Fruit fly (Drosophila melanogaster): ENCODE data around the gene CheA87a.

CheA87a gene

DNA sequence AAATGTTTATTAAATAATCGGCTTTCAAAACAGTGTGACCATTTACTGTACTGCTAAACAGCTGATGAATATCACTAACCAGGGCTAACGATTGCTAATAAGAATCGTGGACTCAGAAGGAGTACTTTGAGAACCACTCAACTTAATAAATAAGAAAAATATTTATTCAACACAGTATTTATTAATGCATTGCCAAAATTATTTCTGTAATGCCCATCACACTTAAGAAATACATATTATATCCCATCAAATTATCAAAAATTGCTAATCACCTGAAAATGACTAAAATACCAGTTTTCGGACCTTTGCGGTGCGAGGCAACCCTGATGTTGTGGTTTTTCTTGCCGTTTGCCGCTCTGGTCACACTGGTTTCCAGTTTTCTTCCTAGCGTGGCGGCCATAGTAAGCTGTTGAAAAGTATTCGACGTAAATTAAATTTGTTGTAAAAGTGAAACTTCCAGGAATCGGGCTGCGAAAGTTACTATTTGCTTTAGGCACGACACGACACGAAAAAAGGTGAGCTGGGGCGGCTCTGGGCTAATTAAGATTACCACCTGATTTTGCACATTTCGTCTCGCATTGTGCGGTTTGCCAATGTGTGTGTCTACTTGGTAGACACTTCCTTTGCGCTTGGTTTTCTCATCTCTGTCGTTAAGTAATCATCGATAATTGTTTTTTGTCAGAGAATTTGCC is 12.4 kb downstream of the CheA87a start, which contains the start of the genes mRpS21 and Droj2 (continued):
- TF ChIP-seq CG1603 (tag; optimal IDR thresholded peaks at IDR 0.05) (peak; percentile 24), crc (GFP tag; optimal IDR thresholded peaks at IDR 0.05) (peak; percentile 6), row (GFP tag; IDR thresholded peaks at IDR 0.05) (peak; percentile 88), CG9876 (GFP tag; optimal IDR thresholded peaks at IDR 0.05) (no peak), BtbVII (GFP tag; optimal IDR thresholded peaks at IDR 0.05) (no peak), D19A (tag; optimal IDR thresholded peaks at IDR 0.05) (peak; percentile 20), CG9215 (GFP tag; IDR thresholded peaks at IDR 0.05) (no peak; the same call in 1 of the 2 replicates), tup (GFP tag; optimal IDR thresholded peaks at IDR 0.05) (no peak), CG1602 (GFP tag; optimal IDR thresholded peaks at IDR 0.05) (peak; percentile 9), Dref (GFP tag; IDR thresholded peaks at IDR 0.05) (0 out of 2 replicates have a peak, but pooled peaks have one; percentile 28), CG7928 (GFP tag; optimal IDR thresholded peaks at IDR 0.05) (peak; percentile 89), CG13424 (tag; optimal IDR thresholded peaks at IDR 0.05) (peak; percentile 78), Hr51 (GFP tag; optimal IDR thresholded peaks at IDR 0.05) (peak; percentile 42 to 51), CG15696 (tag; optimal IDR thresholded peaks at IDR 0.05) (peak; percentile 57), CG11696 (GFP tag; IDR thresholded peaks at IDR 0.05) (peak; percentile 55; the same call in 1 of the 2 replicates), CG12391 (tag; optimal IDR thresholded peaks at IDR 0.05) (peak; percentile 71), amos (GFP tag; IDR thresholded peaks at IDR 0.05; ENCODE audit: partially characterized antibody) (peak; percentile 28; the same call in 1 of the 2 replicates), Fer1 (GFP tag; optimal IDR thresholded peaks at IDR 0.05) (peak; percentile 45), CG10979 (tag; optimal IDR thresholded peaks at IDR 0.05) (peak; percentile 38), CG33557 (GFP tag; optimal IDR thresholded peaks at IDR 0.05) (peak; percentile 44), CG14014 (GFP tag; IDR thresholded peaks at IDR 0.05) (peak; percentile 43; the same call in 1 of the 2 replicates), CG3847 (GFP tag; IDR thresholded peaks at IDR 0.05) (peak; percentile 81), CG12769 (tag; optimal IDR thresholded peaks at IDR 0.05) (peak; percentile 55), Sin3A (optimal IDR thresholded peaks at IDR 0.05) (peak; percentile 86), CG11456 (GFP tag; IDR thresholded peaks at IDR 0.05) (0 out of 3 replicates have a peak, but pooled peaks have one; percentile 32), tll (GFP tag; optimal IDR thresholded peaks at IDR 0.05) (peak in 1 of 2 experiments; percentile 28), prd (optimal IDR thresholded peaks at IDR 0.05) (no peak), prd (GFP tag; IDR thresholded peaks at IDR 0.05) (peak; percentile 61), CG32532 (GFP tag; IDR thresholded peaks at IDR 0.05) (peak; percentile 49; the same call in 1 of the 2 replicates), CG18476 (GFP tag; optimal IDR thresholded peaks at IDR 0.05) (peak; percentile 16), CG8924 (tag; optimal IDR thresholded peaks at IDR 0.05) (peak; percentile 83), CG13287 (GFP tag; IDR thresholded peaks at IDR 0.05; ENCODE audit: partially characterized antibody) (peak; percentile 48), Vsx1 (GFP tag; optimal IDR thresholded peaks at IDR 0.05) (peak; percentile 45), HLH3B (GFP tag; IDR thresholded peaks at IDR 0.05) (peak; percentile 21; the same call in 1 of the 2 replicates), CG13894 (tag; optimal IDR thresholded peaks at IDR 0.05) (peak; percentile 59), CG12299 (tag; optimal IDR thresholded peaks at IDR 0.05) (peak; percentile 18), kah (GFP tag; optimal IDR thresholded peaks at IDR 0.05) (no peak), zen (tag; optimal IDR thresholded peaks at IDR 0.05) (peak; percentile 79), Rfx (GFP tag; IDR thresholded peaks at IDR 0.05) (peak; percentile 64), CG30020 (tag; optimal IDR thresholded peaks at IDR 0.05) (peak; percentile 74), CG10654 (GFP tag; optimal IDR thresholded peaks at IDR 0.05) (peak; percentile 37), CG31441 (GFP tag; IDR thresholded peaks at IDR 0.05) (peak; percentile 69), slou (GFP tag; optimal IDR thresholded peaks at IDR 0.05) (peak; percentile 24), CG13296 (GFP tag; optimal IDR thresholded peaks at IDR 0.05) (peak; percentile 37), CG13624 (GFP tag; optimal IDR thresholded peaks at IDR 0.05) (peak; percentile 71), sug (tag; optimal IDR thresholded peaks at IDR 0.05) (peak; percentile 77), Dek (tag; optimal IDR thresholded peaks at IDR 0.05) (peak; percentile 65), Fer2 (tag; optimal IDR thresholded peaks at IDR 0.05) (peak; percentile 34)

Data from whole organism, embryonic.